Worm (Caenorhabditis elegans): ENCODE results near the gene C49G7.13.

The C49G7.13 gene

ce11 chrV:4035811-4036210 is at the start of gene C49G7.13:
Gene C49G7.13 (plus strand): TSS chrV:4036111.
- TF ChIP-seq unc-62 (GFP tag; optimal IDR thresholded peaks at IDR 0.05): no peak

ce11 chrV:3987616-3988015 is 48.3 kb upstream of the C49G7.13 start, which contains the start of gene nlp-28:
Gene nlp-28 (plus strand): TSS chrV:3987900.
- no peak for TF ChIP-seq unc-62 (GFP tag; optimal IDR thresholded peaks at IDR 0.05)

ce11 chrV:3989070-3989469 is 46.8 kb upstream of the C49G7.13 start, which contains the start of gene nlp-27:
Gene nlp-27 (plus strand): TSS chrV:3989378.
- no peak for TF ChIP-seq unc-62 (GFP tag; optimal IDR thresholded peaks at IDR 0.05)

ce11 chrV:3992334-3992733 is 43.6 kb upstream of the C49G7.13 start:
- no peak for TF ChIP-seq unc-62 (GFP tag; optimal IDR thresholded peaks at IDR 0.05)

ce11 chrV:3994048-3994447 is 41.9 kb upstream of the C49G7.13 start, which contains the start of gene K09D9.9:
Gene K09D9.9 (minus strand): TSS chrV:3994148.
- no peak for TF ChIP-seq unc-62 (GFP tag; optimal IDR thresholded peaks at IDR 0.05)

ce11 chrV:3995838-3996237 is 40.1 kb upstream of the C49G7.13 start, which contains the start of gene srx-62:
Gene srx-62 (minus strand): TSS chrV:3995938.
- TF ChIP-seq unc-62 (GFP tag; optimal IDR thresholded peaks at IDR 0.05): no peak

ce11 chrV:4004577-4004976 is 31.3 kb upstream of the C49G7.13 start:
- TF ChIP-seq unc-62 (GFP tag; optimal IDR thresholded peaks at IDR 0.05): no peak

ce11 chrV:4005219-4005618 is 30.7 kb upstream of the C49G7.13 start, which contains the start of gene srh-8:
Gene srh-8 (plus strand): TSS chrV:4005519.
- no peak for TF ChIP-seq unc-62 (GFP tag; optimal IDR thresholded peaks at IDR 0.05)

ce11 chrV:4007927-4008326 is 28.0 kb upstream of the C49G7.13 start, which contains the start of gene srh-7:
Gene srh-7 (plus strand): TSS chrV:4008227.
- no peak for TF ChIP-seq unc-62 (GFP tag; optimal IDR thresholded peaks at IDR 0.05)

ce11 chrV:4010170-4010569 is 25.7 kb upstream of the C49G7.13 start, which contains the start of gene srh-4:
Gene srh-4 (plus strand): TSS chrV:4010470.
- no peak for TF ChIP-seq unc-62 (GFP tag; optimal IDR thresholded peaks at IDR 0.05)

- TF ChIP-seq unc-62 (GFP tag; optimal IDR thresholded peaks at IDR 0.05): no peak
Observed at ce11 chrV:4016780-4017179, 19.1 kb upstream of the C49G7.13 start, which contains the start of gene srw-89. Gene srw-89 (plus strand): TSS chrV:4017080.

ce11 chrV:4018591-4018990 is 17.3 kb upstream of the C49G7.13 start:
- TF ChIP-seq unc-62 (GFP tag; optimal IDR thresholded peaks at IDR 0.05): no peak

ce11 chrV:4019188-4019587 is 16.7 kb upstream of the C49G7.13 start, which contains the start of gene K09D9.3:
Gene K09D9.3 (plus strand): TSS chrV:4019488.
- TF ChIP-seq unc-62 (GFP tag; optimal IDR thresholded peaks at IDR 0.05): no peak

- no peak for TF ChIP-seq unc-62 (GFP tag; optimal IDR thresholded peaks at IDR 0.05)
Observed at ce11 chrV:4021776-4022175, 14.1 kb upstream of the C49G7.13 start, which contains the start of gene K09D9.14. Gene K09D9.14 (minus strand): TSS chrV:4021876.

ce11 chrV:4022309-4022708 is 13.6 kb upstream of the C49G7.13 start, which contains the start of gene cyp-35A3:
Gene cyp-35A3 (plus strand): TSS chrV:4022609.
- no peak for TF ChIP-seq unc-62 (GFP tag; optimal IDR thresholded peaks at IDR 0.05)

- no peak for TF ChIP-seq unc-62 (GFP tag; optimal IDR thresholded peaks at IDR 0.05)
Observed at ce11 chrV:4024777-4025176, 11.1 kb upstream of the C49G7.13 start, which contains the start of gene K09D9.1. Gene K09D9.1 (plus strand): TSS chrV:4025047.

- no peak for TF ChIP-seq unc-62 (GFP tag; optimal IDR thresholded peaks at IDR 0.05)
Observed at ce11 chrV:4029627-4030026, 6.3 kb upstream of the C49G7.13 start.

- TF ChIP-seq unc-62 (GFP tag; optimal IDR thresholded peaks at IDR 0.05): no peak
Observed at ce11 chrV:4031319-4031718, 4.6 kb upstream of the C49G7.13 start, which contains the start of gene cyp-35A4. Gene cyp-35A4 (plus strand): TSS chrV:4031619.

All from whole organism, dauer.